Fruit fly (Drosophila melanogaster) whole organism, prepupa: ENCODE data around the gene Tcs4.

Experiments used
- CG11902 ChIP-seq: fragments of 200-800 bp; sonication (Bioruptor generic); optimal IDR thresholded peaks from 3 replicates; lab custom pipeline; 2016; ENCODE audit warnings: missing biosample characterization, missing genetic modification characterization
- CG32006 ChIP-seq: fragments of 200-800 bp; sonication (Bioruptor generic); optimal IDR thresholded peaks from 3 replicates; lab custom pipeline; 2017; ENCODE audit warnings: missing biosample characterization, mild to moderate bottlenecking, missing genetic modification characterization
- CG4318 ChIP-seq: fragments of 200-800 bp; sonication (Bioruptor generic); optimal IDR thresholded peaks from 3 replicates; lab custom pipeline; 2017; ENCODE audit warnings: missing biosample characterization, mild to moderate bottlenecking, missing genetic modification characterization
- CG6792 ChIP-seq: fragments of 200-800 bp; sonication (Bioruptor generic); optimal IDR thresholded peaks from 3 replicates; lab custom pipeline; 2016; ENCODE audit warnings: missing biosample characterization, missing genetic modification characterization
- CG6808 ChIP-seq: fragments of 200-800 bp; sonication (Bioruptor generic); optimal IDR thresholded peaks from 3 replicates; lab custom pipeline; 2017; ENCODE audit warnings: missing biosample characterization, missing genetic modification characterization, mild to moderate bottlenecking, moderate library complexity, missing genetic modification reagents
- CG6854 ChIP-seq: fragments of 200-800 bp; sonication (Bioruptor generic); optimal IDR thresholded peaks from 2 replicates; lab custom pipeline; 2017; ENCODE audit warnings: missing biosample characterization, mild to moderate bottlenecking, missing genetic modification characterization
- CG8119 ChIP-seq: fragments of 200-800 bp; sonication (Bioruptor generic); IDR thresholded peaks from 3 replicates; pipeline ENCODE4 v1.3.6; 2022; ENCODE audit warnings: missing biosample characterization, missing genetic modification characterization
- Eip93F ChIP-seq: fragments of 200-800 bp; sonication (Bioruptor generic); optimal IDR thresholded peaks from 2 replicates; lab custom pipeline; 2016; ENCODE audit warnings: missing biosample characterization, mild to moderate bottlenecking, missing genetic modification characterization
- Ets21C ChIP-seq: fragments of 200-800 bp; sonication (Bioruptor generic); optimal IDR thresholded peaks from 3 replicates; lab custom pipeline; 2016; ENCODE audit warnings: missing biosample characterization, missing genetic modification characterization
- Hr38 ChIP-seq: sonication (Bioruptor generic); optimal IDR thresholded peaks from 2 replicates; lab custom pipeline; 2016; ENCODE audit warnings: missing biosample characterization, missing genetic modification characterization
- Met ChIP-seq: fragments of 200-800 bp; sonication (Bioruptor generic); optimal IDR thresholded peaks from 3 replicates; lab custom pipeline; 2016; ENCODE audit warnings: missing biosample characterization, missing genetic modification characterization
- Sox15 ChIP-seq: fragments of 200-800 bp; sonication (Bioruptor generic); optimal IDR thresholded peaks from 3 replicates; lab custom pipeline; 2016; ENCODE audit warnings: missing biosample characterization, missing genetic modification characterization
- dac ChIP-seq: fragments of 200-800 bp; sonication (Bioruptor generic); optimal IDR thresholded peaks from 2 replicates; lab custom pipeline; 2017; ENCODE audit warnings: missing biosample characterization, mild to moderate bottlenecking, missing genetic modification characterization
- fd59A ChIP-seq: fragments of 200-800 bp; sonication (Bioruptor generic); optimal IDR thresholded peaks from 2 replicates; lab custom pipeline; 2017; ENCODE audit warnings: missing biosample characterization, mild to moderate bottlenecking, missing genetic modification characterization, missing genetic modification reagents
- salr ChIP-seq, 2 experiments: fragments of 200-800 bp; sonication (Bioruptor generic); optimal IDR thresholded peaks; 3 replicates each; lab custom pipeline; 2016 to 2018; ENCODE audit warnings: missing biosample characterization in 2 of 2, missing genetic modification characterization in 2 of 2, mild to moderate bottlenecking in 1 of 2
- ss ChIP-seq, 2 experiments: fragments of 200-800 bp; sonication (Bioruptor generic); optimal IDR thresholded peaks; 2 replicates in 1 of 2; 3 replicates in 1 of 2; lab custom pipeline; 2017 to 2018; ENCODE audit warnings: mild to moderate bottlenecking in 2 of 2, missing biosample characterization in 2 of 2, missing genetic modification characterization in 2 of 2, moderate library complexity in 1 of 2
- svp ChIP-seq: fragments of 200-800 bp; sonication (Bioruptor generic); peaks from one replicate; lab custom pipeline; 2016; ENCODE audit warnings: missing biosample characterization, missing genetic modification characterization

Gene Tcs4

dm6 chrX:19651757-19652419 lies 49.7 kb downstream of the Tcs4 start, which contains the start of the genes Ranbp21 and Elys (continued):
- TF ChIP-seq fd59A (no peak), Met (GFP tag; lab: Kevin White, UChicago) (no peak), CG11902 (GFP tag; lab: Kevin White, UChicago) (no peak), Hr38 (GFP tag; lab: Kevin White, UChicago) (no peak), CG32006 (GFP tag; lab: Kevin White, UChicago) (no peak), CG6808 (GFP tag; lab: Kevin White, UChicago) (no peak), svp (GFP tag; lab: Kevin White, UChicago) (no peak), CG4318 (GFP tag; lab: Kevin White, UChicago) (no peak), Sox15 (GFP tag; lab: Kevin White, UChicago) (peak; percentile 55), salr (GFP tag; optimal IDR thresholded peaks at IDR 0.05; lab: Kevin White, UChicago) (no peak), dac (GFP tag; lab: Kevin White, UChicago) (no peak), CG8119 (GFP tag; lab: Robert Waterston, UW) (no peak), Ets21C (GFP tag; lab: Kevin White, UChicago) (peak; percentile 56), CG6854 (no peak), CG6792 (GFP tag; lab: Kevin White, UChicago) (no peak), Eip93F (GFP tag; lab: Kevin White, UChicago) (no peak), ss (GFP tag; optimal IDR thresholded peaks at IDR 0.05; lab: Kevin White, UChicago) (no peak)
